Worm (Caenorhabditis elegans): ENCODE data around the gene Y38A10A.7.
A peak's percentile ranks its signal among the peaks of the same experiment; 100 is the strongest.

The Y38A10A.7 gene

ce11 chrV:6100492-6101004, 4.6 kb downstream of the Y38A10A.7 start, which contains the start of gene crt-1:
Gene crt-1, minus strand, starts transcription at chrV:6100542.
- TF ChIP-seq ztf-4 (tag; optimal IDR thresholded peaks at IDR 0.05) (peak; percentile 51), jun-1 (tag; optimal IDR thresholded peaks at IDR 0.05) (peak; percentile 87), unc-62 (GFP tag; optimal IDR thresholded peaks at IDR 0.05) (peak; percentile 43), nhr-77 (tag; optimal IDR thresholded peaks at IDR 0.05) (no peak), ceh-16 (tag; optimal IDR thresholded peaks at IDR 0.05) (no peak), mml-1 (tag; optimal IDR thresholded peaks at IDR 0.05) (no peak), tbx-2 (tag; optimal IDR thresholded peaks at IDR 0.05) (peak; percentile 71), nhr-12 (tag; optimal IDR thresholded peaks at IDR 0.05) (no peak), zag-1 (tag; optimal IDR thresholded peaks at IDR 0.05) (no peak), skn-1 (tag; optimal IDR thresholded peaks at IDR 0.05) (peak; percentile 79), eor-1 (tag; optimal IDR thresholded peaks at IDR 0.05) (no peak), lin-39 (tag; optimal IDR thresholded peaks at IDR 0.05) (peak; percentile 88), nhr-23 (tag; optimal IDR thresholded peaks at IDR 0.05) (peak; percentile 83), pqm-1 (tag; optimal IDR thresholded peaks at IDR 0.05) (peak; percentile 55), ceh-82 (tag; optimal IDR thresholded peaks at IDR 0.05) (no peak), ceh-28 (tag; optimal IDR thresholded peaks at IDR 0.05) (peak; percentile 71), lsy-12 (tag; optimal IDR thresholded peaks at IDR 0.05) (peak; percentile 97), egl-27 (tag; optimal IDR thresholded peaks at IDR 0.05) (no peak), snpc-4 (tag; optimal IDR thresholded peaks at IDR 0.05) (peak; percentile 57), nhr-25 (tag; optimal IDR thresholded peaks at IDR 0.05) (peak; percentile 82), egl-5 (tag; optimal IDR thresholded peaks at IDR 0.05) (peak; percentile 82), R02D3.7 (tag; optimal IDR thresholded peaks at IDR 0.05) (peak; percentile 82), ceh-9 (tag; optimal IDR thresholded peaks at IDR 0.05) (no peak), fos-1 (tag; optimal IDR thresholded peaks at IDR 0.05) (no peak), nhr-43 (tag; optimal IDR thresholded peaks at IDR 0.05; ENCODE audit: poor library complexity, severe bottlenecking) (peak; percentile 31), aly-2 (tag; optimal IDR thresholded peaks at IDR 0.05) (no peak), ztf-11 (tag; optimal IDR thresholded peaks at IDR 0.05) (no peak), daf-12 (tag; optimal IDR thresholded peaks at IDR 0.05) (no peak), ama-1 (optimal IDR thresholded peaks at IDR 0.05) (peak; percentile 45), elt-1 (tag; optimal IDR thresholded peaks at IDR 0.05) (peak; percentile 65), nhr-237 (tag; optimal IDR thresholded peaks at IDR 0.05) (no peak), nhr-11 (tag; optimal IDR thresholded peaks at IDR 0.05) (peak; percentile 44), hmg-11 (tag; optimal IDR thresholded peaks at IDR 0.05) (peak; percentile 80), nfya-1 (tag; optimal IDR thresholded peaks at IDR 0.05; ENCODE audit: insufficient read depth) (peak; percentile 100), unc-39 (tag; optimal IDR thresholded peaks at IDR 0.05) (no peak), fkh-10 (GFP tag; optimal IDR thresholded peaks at IDR 0.05) (peak; percentile 12), sea-2 (GFP tag; optimal IDR thresholded peaks at IDR 0.05) (no peak), pha-4 (tag; optimal IDR thresholded peaks at IDR 0.05) (peak; percentile 84), fkh-2 (tag; optimal IDR thresholded peaks at IDR 0.05) (no peak), nhr-76 (tag; optimal IDR thresholded peaks at IDR 0.05) (no peak), elt-3 (tag; optimal IDR thresholded peaks at IDR 0.05) (peak in 1 of 3 experiments; percentile 20), ZK546.5 (tag; optimal IDR thresholded peaks at IDR 0.05) (no peak), elt-2 (tag; optimal IDR thresholded peaks at IDR 0.05) (peak; percentile 93), lin-15B (tag; optimal IDR thresholded peaks at IDR 0.05) (peak; percentile 97), nhr-28 (tag; optimal IDR thresholded peaks at IDR 0.05) (no peak), mdl-1 (tag; optimal IDR thresholded peaks at IDR 0.05) (peak; percentile 40), nhr-67 (tag; optimal IDR thresholded peaks at IDR 0.05) (no peak)

Measured in whole organism, L3 larva.